Worm (Caenorhabditis elegans) whole organism, late embryonic: ENCODE results near the gene math-26.

Experiments
- K09A11.1 ChIP-seq: sonication (generic microtip); optimal IDR thresholded peaks from 2 replicates; lab custom pipeline; 2017; ENCODE audit warnings: antibody characterized with exemption, mild to moderate bottlenecking, missing genetic modification characterization, missing compliant biosample characterization; ENCODE audit not compliant: insufficient read depth
- ama-1 ChIP-seq: fragments of 150-350 bp; optimal IDR thresholded peaks from 2 replicates; lab custom pipeline; 2014
- ceh-48 ChIP-seq: sonication (generic microtip); optimal IDR thresholded peaks from 2 replicates; lab custom pipeline; 2016; ENCODE audit warnings: missing genetic modification characterization, inconsistent platforms, missing compliant biosample characterization
- elt-4 ChIP-seq: sonication (generic microtip); optimal IDR thresholded peaks from 2 replicates; lab custom pipeline; 2016; ENCODE audit warnings: missing genetic modification characterization, missing compliant biosample characterization
- gmeb-2 ChIP-seq: sonication (generic microtip); optimal IDR thresholded peaks from 2 replicates; lab custom pipeline; 2016; ENCODE audit warnings: missing genetic modification characterization, inconsistent platforms, missing compliant biosample characterization
- hlh-30 ChIP-seq: sonication (generic microtip); optimal IDR thresholded peaks from 2 replicates; lab custom pipeline; 2017; ENCODE audit warnings: antibody characterized with exemption, missing genetic modification characterization, missing compliant biosample characterization; ENCODE audit not compliant: insufficient read depth
- mec-3 ChIP-seq: sonication (generic microtip); optimal IDR thresholded peaks from 2 replicates; lab custom pipeline; 2016; ENCODE audit warnings: borderline replicate concordance, missing genetic modification characterization, missing compliant biosample characterization
- nfya-1 ChIP-seq: sonication (generic microtip); optimal IDR thresholded peaks from 2 replicates; lab custom pipeline; 2017; ENCODE audit warnings: missing genetic modification characterization, mild to moderate bottlenecking, missing compliant biosample characterization, antibody characterized with exemption, moderate library complexity
- odd-2 ChIP-seq: sonication (generic microtip); optimal IDR thresholded peaks from 2 replicates; lab custom pipeline; 2017; ENCODE audit warnings: antibody characterized with exemption, mild to moderate bottlenecking, missing genetic modification characterization, missing compliant biosample characterization
- pha-4 ChIP-seq: fragments of 150-350 bp; optimal IDR thresholded peaks from 2 replicates; lab custom pipeline; 2018; ENCODE audit warnings: missing biosample characterization, missing genetic modification reagents, missing genetic modification characterization
- tbx-7 ChIP-seq: sonication (generic microtip); optimal IDR thresholded peaks from 2 replicates; lab custom pipeline; 2016; ENCODE audit warnings: missing genotype, missing genetic modification characterization, missing compliant biosample characterization
- zip-5 ChIP-seq: sonication (generic microtip); optimal IDR thresholded peaks from 2 replicates; lab custom pipeline; 2016; ENCODE audit warnings: missing genetic modification characterization, missing compliant biosample characterization

- TF ChIP-seq K09A11.1 (tag; lab: Kevin White, UChicago) (no peak), tbx-7 (tag; lab: Kevin White, UChicago) (no peak), nfya-1 (tag; lab: Kevin White, UChicago) (no peak), elt-4 (tag; lab: Kevin White, UChicago) (no peak), ama-1 (lab: Kevin White, UChicago) (no peak), ceh-48 (tag; lab: Kevin White, UChicago) (no peak), pha-4 (tag; lab: Kevin White, UChicago) (no peak), zip-5 (tag; lab: Kevin White, UChicago) (no peak), hlh-30 (tag; lab: Kevin White, UChicago) (no peak), odd-2 (tag; lab: Kevin White, UChicago) (no peak), mec-3 (no peak), gmeb-2 (tag; lab: Kevin White, UChicago) (no peak)
Measured at ce11 chrII:1722394-1722793, 49.1 kb upstream of the math-26 start, which contains the start of the genes fbxb-5 and btb-8.
